Fruit fly (Drosophila melanogaster): ENCODE measurements around the gene CG31835.

CG31835 gene

dm6 chr2L:14706194-14706593, 29.4 kb upstream of the CG31835 start (continued):
- TF ChIP-seq zen2 (GFP tag; IDR thresholded peaks at IDR 0.05; ENCODE audit: partially characterized antibody) (no peak), NC2β (GFP tag; optimal IDR thresholded peaks at IDR 0.05) (peak; percentile 75), Scr (GFP tag; IDR thresholded peaks at IDR 0.05; ENCODE audit: partially characterized antibody) (no peak), Hand (GFP tag; optimal IDR thresholded peaks at IDR 0.05) (no peak), Blimp-1 (GFP tag; optimal IDR thresholded peaks at IDR 0.05) (peak; percentile 67), CG13775 (GFP tag; optimal IDR thresholded peaks at IDR 0.05) (no peak), CG31224 (GFP tag; IDR thresholded peaks at IDR 0.05) (0 out of 2 replicates have a peak, but pooled peaks have one; percentile 7)

- no peak for TF ChIP-seq CG12071 (GFP tag; optimal IDR thresholded peaks at IDR 0.05)
- peak; percentile 8 for TF ChIP-seq sqz (GFP tag; optimal IDR thresholded peaks at IDR 0.05)
- TF ChIP-seq her (GFP tag; optimal IDR thresholded peaks at IDR 0.05): no peak
- TF ChIP-seq Hr3 (GFP tag; optimal IDR thresholded peaks at IDR 0.05): no peak
- no peak for TF ChIP-seq CG4707 (GFP tag; optimal IDR thresholded peaks at IDR 0.05)
- peak; percentile 67 for TF ChIP-seq abd-A (tag; optimal IDR thresholded peaks at IDR 0.05)
- no peak for TF ChIP-seq slbo (GFP tag; IDR thresholded peaks at IDR 0.05)
- TF ChIP-seq CG17912 (GFP tag; optimal IDR thresholded peaks at IDR 0.05): no peak
- TF ChIP-seq D (optimal IDR thresholded peaks at IDR 0.05): no peak
- TF ChIP-seq D (GFP tag; optimal IDR thresholded peaks at IDR 0.05): no peak
- peak; percentile 24 for TF ChIP-seq Med (GFP tag)
- peak in 1 of 2 experiments; percentile 1 for TF ChIP-seq Eip74EF (GFP tag; optimal IDR thresholded peaks at IDR 0.05)
- no peak for TF ChIP-seq CG9215 (GFP tag; IDR thresholded peaks at IDR 0.05)
- TF ChIP-seq Atf3 (GFP tag; optimal IDR thresholded peaks at IDR 0.05): no peak
- TF ChIP-seq Hr39 (optimal IDR thresholded peaks at IDR 0.05): no peak
- no peak for TF ChIP-seq zen (tag; optimal IDR thresholded peaks at IDR 0.05)
- no peak for TF ChIP-seq CG7556 (GFP tag; optimal IDR thresholded peaks at IDR 0.05)
- TF ChIP-seq CG10654 (GFP tag; optimal IDR thresholded peaks at IDR 0.05): no peak
- no peak for TF ChIP-seq CG3726 (GFP tag; IDR thresholded peaks at IDR 0.05)
- no peak for TF ChIP-seq CG31365 (tag; optimal IDR thresholded peaks at IDR 0.05)
- TF ChIP-seq chinmo (GFP tag; IDR thresholded peaks at IDR 0.05; ENCODE audit: partially characterized antibody): 0 out of 4 replicates have a peak, but pooled peaks have one; percentile 30
- peak; percentile 90 for TF ChIP-seq CG7987 (GFP tag; optimal IDR thresholded peaks at IDR 0.05)
- TF ChIP-seq grau (tag; optimal IDR thresholded peaks at IDR 0.05): no peak
- peak; percentile 6 for TF ChIP-seq cwo (GFP tag; optimal IDR thresholded peaks at IDR 0.05)
These were observed 23.4 kb upstream of the CG31835 start, which contains the start of gene CG15282 for dm6 chr2L:14712245-14712644. Gene CG15282 (plus strand): TSS chr2L:14712471.

- 0 out of 4 replicates have a peak, but pooled peaks have one; percentile 54 for TF ChIP-seq chinmo (GFP tag; IDR thresholded peaks at IDR 0.05; ENCODE audit: partially characterized antibody)
- TF ChIP-seq lbe (GFP tag; optimal IDR thresholded peaks at IDR 0.05): no peak
- peak; percentile 64; the same call in 1 of the 2 replicates for TF ChIP-seq Awh (GFP tag; IDR thresholded peaks at IDR 0.05)
- no peak for TF ChIP-seq Side (GFP tag; optimal IDR thresholded peaks at IDR 0.05)
- peak in 1 of 2 experiments; percentile 17 for TF ChIP-seq eve (GFP tag; optimal IDR thresholded peaks at IDR 0.05)
- TF ChIP-seq CG13894 (tag; optimal IDR thresholded peaks at IDR 0.05): peak; percentile 35
- peak; percentile 34 for TF ChIP-seq Med (GFP tag)
- no peak for TF ChIP-seq lola (GFP tag; optimal IDR thresholded peaks at IDR 0.05)
- TF ChIP-seq D19A (tag; optimal IDR thresholded peaks at IDR 0.05): no peak
- TF ChIP-seq CG12769 (tag; optimal IDR thresholded peaks at IDR 0.05): peak; percentile 32
- TF ChIP-seq abd-A (tag; optimal IDR thresholded peaks at IDR 0.05): peak; percentile 46
These were observed 22.2 kb upstream of the CG31835 start, which contains the start of gene CG34165 for dm6 chr2L:14713467-14713866. Gene CG34165 (plus strand): TSS chr2L:14713750.
